Worm (Caenorhabditis elegans): ENCODE results near the gene rfs-1.

The rfs-1 gene

DNA sequence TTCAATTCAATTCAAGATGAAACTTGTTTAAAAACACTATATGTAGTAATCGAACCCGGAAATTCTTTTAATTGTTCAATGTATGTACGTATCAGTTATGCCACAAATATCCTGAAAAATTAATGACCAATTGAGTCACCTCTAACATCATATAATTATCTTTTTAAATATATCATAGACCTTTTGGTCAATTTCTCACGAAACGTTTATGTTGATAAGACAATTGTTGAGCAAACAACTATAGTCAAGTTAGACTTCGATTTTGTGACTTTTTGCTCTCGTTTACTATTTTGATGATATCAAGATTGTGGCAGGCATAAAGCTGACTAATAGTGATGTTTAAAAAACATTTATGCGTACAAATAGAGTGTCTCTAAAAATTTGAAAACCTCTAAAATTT is 14.0 kb downstream of the rfs-1 start:
- TF ChIP-seq hmg-4 (GFP tag; optimal IDR thresholded peaks at IDR 0.05) (no peak), aly-1 (tag; optimal IDR thresholded peaks at IDR 0.05) (no peak), scrt-1 (GFP tag; IDR thresholded peaks at IDR 0.05) (no peak), hnd-1 (tag; optimal IDR thresholded peaks at IDR 0.05) (no peak), F13C5.2 (tag; optimal IDR thresholded peaks at IDR 0.05) (no peak)

DNA sequence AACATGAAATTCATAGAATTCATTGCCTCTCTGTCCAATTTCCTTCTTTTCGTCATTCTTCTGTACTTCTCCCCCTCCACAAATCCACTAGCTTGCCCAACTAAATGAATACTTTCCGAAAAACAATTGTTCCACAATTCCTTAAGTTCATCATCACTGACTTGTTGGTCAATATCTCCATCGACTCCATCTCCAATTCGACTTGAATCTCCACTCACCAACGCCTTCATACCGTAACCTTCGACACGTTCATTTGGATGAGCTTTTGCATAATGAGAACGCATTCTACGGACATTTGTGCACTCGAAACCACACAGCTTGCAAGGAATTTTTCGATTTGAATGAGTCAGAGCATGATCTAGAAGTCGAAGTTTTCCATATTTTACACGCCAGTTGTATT is 14.7 kb downstream of the rfs-1 start:
- TF ChIP-seq ama-1 (optimal IDR thresholded peaks at IDR 0.05) = no peak
- TF ChIP-seq ets-7 (tag; optimal IDR thresholded peaks at IDR 0.05) = no peak
- TF ChIP-seq hnd-1 (tag; optimal IDR thresholded peaks at IDR 0.05) = no peak
- no peak for TF ChIP-seq ceh-36 (tag; optimal IDR thresholded peaks at IDR 0.05)
- no peak for TF ChIP-seq scrt-1 (GFP tag; IDR thresholded peaks at IDR 0.05)
- no peak for TF ChIP-seq hmg-4 (GFP tag; optimal IDR thresholded peaks at IDR 0.05)
- no peak for TF ChIP-seq F13C5.2 (tag; optimal IDR thresholded peaks at IDR 0.05)
- no peak for TF ChIP-seq tbx-37 (GFP tag; conservative IDR thresholded peaks at IDR 0.05)
- TF ChIP-seq aly-1 (tag; optimal IDR thresholded peaks at IDR 0.05) = no peak
- TF ChIP-seq sea-1 (GFP tag; conservative IDR thresholded peaks at IDR 0.05) = no peak
- TF ChIP-seq tra-4 (tag; optimal IDR thresholded peaks at IDR 0.05) = no peak
- TF ChIP-seq B0310.2 (tag; optimal IDR thresholded peaks at IDR 0.05) = no peak
- no peak for TF ChIP-seq hmbx-1 (tag; optimal IDR thresholded peaks at IDR 0.05)
- no peak for TF ChIP-seq tbx-11 (GFP tag; IDR thresholded peaks at IDR 0.05)
- TF ChIP-seq ceh-13 (GFP tag; optimal IDR thresholded peaks at IDR 0.05) = no peak

DNA sequence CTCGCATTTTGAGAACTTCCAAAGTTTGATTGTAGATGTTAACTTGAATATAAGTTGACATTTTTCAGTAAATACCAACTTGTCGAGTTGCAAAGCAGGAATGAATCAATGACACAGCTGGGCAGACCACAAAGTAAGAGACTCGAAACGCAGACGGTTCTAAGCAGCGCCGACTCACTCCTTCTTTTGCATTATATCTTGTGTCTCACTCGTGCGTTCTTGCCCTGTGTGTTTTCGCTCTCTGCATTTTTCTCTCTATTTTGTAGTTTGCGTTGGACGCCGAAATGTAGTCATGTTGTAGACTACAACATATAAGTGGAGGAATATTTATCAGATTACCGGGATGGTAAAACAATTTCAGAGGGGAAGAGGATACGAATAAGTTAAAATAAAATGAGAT is 16.5 kb downstream of the rfs-1 start, which contains the start of gene C02F5.12:
TSS of gene C02F5.12 (minus strand) at position 221 of the 400 bp plus-strand sequence.
- TF ChIP-seq tbx-11 (GFP tag; IDR thresholded peaks at IDR 0.05) = no peak
- TF ChIP-seq ama-1 (optimal IDR thresholded peaks at IDR 0.05) = no peak
- no peak for TF ChIP-seq B0310.2 (tag; optimal IDR thresholded peaks at IDR 0.05)
- TF ChIP-seq hnd-1 (tag; optimal IDR thresholded peaks at IDR 0.05) = no peak
- no peak for TF ChIP-seq ceh-13 (GFP tag; optimal IDR thresholded peaks at IDR 0.05)
- TF ChIP-seq hmbx-1 (tag; optimal IDR thresholded peaks at IDR 0.05) = no peak
- no peak for TF ChIP-seq tra-4 (tag; optimal IDR thresholded peaks at IDR 0.05)
- no peak for TF ChIP-seq sea-1 (GFP tag; conservative IDR thresholded peaks at IDR 0.05)
- no peak for TF ChIP-seq ceh-36 (tag; optimal IDR thresholded peaks at IDR 0.05)
- TF ChIP-seq tbx-37 (GFP tag; conservative IDR thresholded peaks at IDR 0.05) = no peak
- TF ChIP-seq ets-7 (tag; optimal IDR thresholded peaks at IDR 0.05) = no peak
- TF ChIP-seq F13C5.2 (tag; optimal IDR thresholded peaks at IDR 0.05) = no peak
- no peak for TF ChIP-seq flt-1 (GFP tag; IDR thresholded peaks at IDR 0.05)
- no peak for TF ChIP-seq pes-1 (GFP tag; IDR thresholded peaks at IDR 0.05)
- no peak for TF ChIP-seq scrt-1 (GFP tag; IDR thresholded peaks at IDR 0.05)
- no peak for TF ChIP-seq aly-1 (tag; optimal IDR thresholded peaks at IDR 0.05)

DNA sequence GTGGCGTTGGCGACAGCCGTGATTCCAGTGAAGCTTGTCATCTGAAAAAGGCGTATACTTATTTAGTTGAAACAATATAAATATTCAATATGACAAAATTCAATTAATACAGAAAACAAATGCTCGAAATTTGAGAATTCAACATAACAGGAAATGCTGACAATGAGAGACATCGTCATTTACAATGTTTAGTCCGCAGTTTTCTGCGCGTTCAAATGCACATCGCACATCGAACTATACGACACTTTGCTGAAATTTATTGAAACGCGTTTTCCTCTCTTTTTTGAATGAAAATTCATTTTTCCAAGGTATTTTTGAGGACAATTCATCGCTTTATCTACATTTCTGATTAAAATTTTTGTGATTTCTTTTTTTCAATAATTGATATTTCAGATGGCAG is 17.8 kb downstream of the rfs-1 start, which contains the start of the genes pbs-6 and cids-1:
TSS of gene pbs-6 (minus strand) at position 41 of the 400 bp plus-strand sequence.
TSS of gene cids-1 (plus strand) at position 394 of the 400 bp plus-strand sequence.
- TF ChIP-seq flt-1 (GFP tag; IDR thresholded peaks at IDR 0.05) = no peak
- no peak for TF ChIP-seq scrt-1 (GFP tag; IDR thresholded peaks at IDR 0.05)
- no peak for TF ChIP-seq pes-1 (GFP tag; IDR thresholded peaks at IDR 0.05)
- TF ChIP-seq tbx-37 (GFP tag; conservative IDR thresholded peaks at IDR 0.05) = no peak
- TF ChIP-seq aly-1 (tag; optimal IDR thresholded peaks at IDR 0.05) = no peak
- TF ChIP-seq F13C5.2 (tag; optimal IDR thresholded peaks at IDR 0.05) = no peak

DNA sequence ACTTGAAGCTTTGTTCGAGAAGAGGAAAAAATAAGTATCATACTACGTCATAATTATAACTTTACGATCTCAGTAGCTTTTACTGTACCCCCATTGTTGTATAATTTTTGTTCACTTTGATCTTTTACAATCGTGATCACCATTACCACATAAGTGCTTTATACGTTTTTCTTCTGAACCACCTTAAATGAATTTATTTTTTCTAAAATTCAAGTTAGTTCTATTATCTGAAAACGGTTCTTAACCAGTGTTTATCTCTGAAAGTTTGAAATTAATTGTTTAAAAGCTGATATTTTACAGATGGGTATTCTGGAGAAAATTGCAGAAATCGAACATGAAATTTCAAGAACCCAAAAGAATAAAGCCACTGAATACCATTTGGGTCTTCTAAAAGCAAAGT is 19.3 kb downstream of the rfs-1 start, which contains the start of gene C02F5.3:
TSS of gene C02F5.3 (plus strand) at position 301 of the 400 bp plus-strand sequence.
- no peak for TF ChIP-seq tbx-37 (GFP tag; conservative IDR thresholded peaks at IDR 0.05)
- TF ChIP-seq B0310.2 (tag; optimal IDR thresholded peaks at IDR 0.05) = no peak
- TF ChIP-seq tbx-11 (GFP tag; IDR thresholded peaks at IDR 0.05) = no peak
- no peak for TF ChIP-seq hmbx-1 (tag; optimal IDR thresholded peaks at IDR 0.05)
- no peak for TF ChIP-seq hnd-1 (tag; optimal IDR thresholded peaks at IDR 0.05)
- no peak for TF ChIP-seq tra-4 (tag; optimal IDR thresholded peaks at IDR 0.05)
- TF ChIP-seq ama-1 (optimal IDR thresholded peaks at IDR 0.05) = no peak
- no peak for TF ChIP-seq ets-7 (tag; optimal IDR thresholded peaks at IDR 0.05)
- TF ChIP-seq flt-1 (GFP tag; IDR thresholded peaks at IDR 0.05) = no peak
- TF ChIP-seq aly-1 (tag; optimal IDR thresholded peaks at IDR 0.05) = no peak
- no peak for TF ChIP-seq scrt-1 (GFP tag; IDR thresholded peaks at IDR 0.05)
- no peak for TF ChIP-seq ceh-36 (tag; optimal IDR thresholded peaks at IDR 0.05)
- TF ChIP-seq F13C5.2 (tag; optimal IDR thresholded peaks at IDR 0.05) = no peak
- no peak for TF ChIP-seq hmg-4 (GFP tag; optimal IDR thresholded peaks at IDR 0.05)
- TF ChIP-seq pes-1 (GFP tag; IDR thresholded peaks at IDR 0.05) = no peak
- TF ChIP-seq sea-1 (GFP tag; conservative IDR thresholded peaks at IDR 0.05) = no peak
- TF ChIP-seq ceh-13 (GFP tag; optimal IDR thresholded peaks at IDR 0.05) = no peak

DNA sequence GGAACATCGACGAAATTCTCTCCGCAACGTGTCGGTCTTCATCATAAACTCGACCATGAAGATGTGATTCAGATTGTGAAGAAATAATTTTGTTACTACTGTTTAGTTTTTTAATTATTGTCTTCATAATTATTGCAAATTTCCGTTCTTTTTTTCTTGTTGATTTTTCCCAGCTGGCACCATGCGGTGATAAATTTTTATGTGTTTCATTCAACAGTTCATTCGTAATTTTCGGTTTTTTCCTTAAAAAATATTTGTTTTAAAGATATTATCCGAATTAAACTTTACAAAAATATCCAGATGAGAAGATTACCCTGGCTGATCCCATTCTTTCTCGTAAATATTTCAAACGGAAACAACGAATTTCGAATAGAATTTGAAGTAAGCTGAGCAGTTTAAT is 20.8 kb downstream of the rfs-1 start, which contains the start of gene C02F5.13:
TSS of gene C02F5.13 (plus strand) at position 301 of the 400 bp plus-strand sequence.
- TF ChIP-seq pes-1 (GFP tag; IDR thresholded peaks at IDR 0.05) (no peak), scrt-1 (GFP tag; IDR thresholded peaks at IDR 0.05) (no peak), ceh-36 (tag; optimal IDR thresholded peaks at IDR 0.05) (no peak), sea-1 (GFP tag; conservative IDR thresholded peaks at IDR 0.05) (no peak), hmbx-1 (tag; optimal IDR thresholded peaks at IDR 0.05) (no peak), tra-4 (tag; optimal IDR thresholded peaks at IDR 0.05) (no peak), hmg-4 (GFP tag; optimal IDR thresholded peaks at IDR 0.05) (no peak), hnd-1 (tag; optimal IDR thresholded peaks at IDR 0.05) (no peak), tbx-37 (GFP tag; conservative IDR thresholded peaks at IDR 0.05) (no peak), F13C5.2 (tag; optimal IDR thresholded peaks at IDR 0.05) (no peak), flt-1 (GFP tag; IDR thresholded peaks at IDR 0.05) (no peak), ceh-13 (GFP tag; optimal IDR thresholded peaks at IDR 0.05) (no peak), aly-1 (tag; optimal IDR thresholded peaks at IDR 0.05) (no peak), tbx-11 (GFP tag; IDR thresholded peaks at IDR 0.05) (no peak), ama-1 (optimal IDR thresholded peaks at IDR 0.05) (no peak), ets-7 (tag; optimal IDR thresholded peaks at IDR 0.05) (no peak), B0310.2 (tag; optimal IDR thresholded peaks at IDR 0.05) (no peak)

DNA sequence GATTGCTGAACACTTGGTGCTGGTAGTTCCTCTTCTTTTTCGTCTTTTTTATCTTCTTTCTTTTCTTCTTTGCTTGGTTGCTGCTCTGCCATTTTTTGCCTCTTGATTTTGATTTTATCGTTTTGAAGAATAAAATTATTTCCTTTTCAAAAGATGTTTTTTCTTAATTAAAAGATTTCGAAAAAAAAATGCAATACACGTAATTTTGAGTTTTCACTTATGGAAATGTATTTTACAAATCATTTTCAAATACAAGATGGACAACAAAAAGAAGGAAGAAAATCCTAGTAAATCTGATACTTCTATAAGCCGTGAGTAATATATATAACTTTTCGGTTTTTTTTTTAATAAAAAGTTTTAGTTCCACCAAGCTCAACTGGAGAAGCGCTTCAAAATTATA is 23.1 kb downstream of the rfs-1 start, which contains the start of the genes C02F5.10 and C02F5.2:
TSS of gene C02F5.10 (minus strand) at position 101 of the 400 bp plus-strand sequence.
TSS of gene C02F5.2 (plus strand) at position 239 of the 400 bp plus-strand sequence.
- TF ChIP-seq ama-1 (optimal IDR thresholded peaks at IDR 0.05) = no peak
- no peak for TF ChIP-seq flt-1 (GFP tag; IDR thresholded peaks at IDR 0.05)
- TF ChIP-seq tbx-37 (GFP tag; conservative IDR thresholded peaks at IDR 0.05) = no peak
- no peak for TF ChIP-seq hnd-1 (tag; optimal IDR thresholded peaks at IDR 0.05)
- TF ChIP-seq scrt-1 (GFP tag; IDR thresholded peaks at IDR 0.05) = no peak
- no peak for TF ChIP-seq ceh-13 (GFP tag; optimal IDR thresholded peaks at IDR 0.05)
- no peak for TF ChIP-seq hmbx-1 (tag; optimal IDR thresholded peaks at IDR 0.05)
- TF ChIP-seq tbx-11 (GFP tag; IDR thresholded peaks at IDR 0.05) = no peak
- no peak for TF ChIP-seq tra-4 (tag; optimal IDR thresholded peaks at IDR 0.05)
- no peak for TF ChIP-seq ets-7 (tag; optimal IDR thresholded peaks at IDR 0.05)
- no peak for TF ChIP-seq B0310.2 (tag; optimal IDR thresholded peaks at IDR 0.05)
